Worm (Caenorhabditis elegans) whole organism, mixed stage, embryonic: ENCODE results near the gene F35C11.5.

Source experiments
- M03D4.4 ChIP-seq: sonication (generic microtip); optimal IDR thresholded peaks from 2 replicates; lab custom pipeline; 2017; ENCODE audit warnings: mild to moderate bottlenecking, missing genetic modification characterization, missing compliant biosample characterization
- bed-3 ChIP-seq: fragments of 200-800 bp; sonication (Bioruptor generic); optimal IDR thresholded peaks from 3 replicates; lab custom pipeline; 2018; ENCODE audit warnings: mild to moderate bottlenecking, missing genetic modification characterization, moderate library complexity, missing compliant biosample characterization
- blmp-1 ChIP-seq: fragments of 150-350 bp; optimal IDR thresholded peaks from 2 replicates; lab custom pipeline; 2014; ENCODE audit warnings: missing biosample characterization, missing genetic modification characterization
- ceh-39 ChIP-seq: fragments of 150-350 bp; optimal IDR thresholded peaks from 2 replicates; lab custom pipeline; 2014; ENCODE audit warnings: missing biosample characterization, missing genetic modification characterization
- ceh-43 ChIP-seq: fragments of 200-800 bp; sonication (Bioruptor generic); optimal IDR thresholded peaks from 2 replicates; lab custom pipeline; 2018; ENCODE audit warnings: mild to moderate bottlenecking, missing genetic modification characterization, moderate library complexity, missing compliant biosample characterization
- ces-1 ChIP-seq: fragments of 150-350 bp; optimal IDR thresholded peaks from 2 replicates; lab custom pipeline; 2014; ENCODE audit warnings: missing biosample characterization, missing genetic modification reagents, missing genetic modification characterization
- cnd-1 ChIP-seq: fragments of 200-800 bp; sonication (Bioruptor generic); optimal IDR thresholded peaks from 2 replicates; lab custom pipeline; 2018; ENCODE audit warnings: mild to moderate bottlenecking, missing genetic modification characterization, missing compliant biosample characterization
- drap-1 ChIP-seq: fragments of 200-800 bp; sonication (Bioruptor generic); optimal IDR thresholded peaks from 3 replicates; lab custom pipeline; 2018; ENCODE audit warnings: mild to moderate bottlenecking, missing genetic modification characterization, missing compliant biosample characterization
- elt-1 ChIP-seq: sonication (generic microtip); optimal IDR thresholded peaks from 2 replicates; lab custom pipeline; 2017; ENCODE audit warnings: missing genetic modification characterization, mild to moderate bottlenecking, missing compliant biosample characterization, antibody characterized with exemption, moderate library complexity, borderline replicate concordance; ENCODE audit not compliant: insufficient read depth
- flh-1 ChIP-seq: fragments of 200-800 bp; sonication (Bioruptor generic); optimal IDR thresholded peaks from 2 replicates; lab custom pipeline; 2018; ENCODE audit warnings: mild to moderate bottlenecking, missing genetic modification characterization, moderate library complexity, missing compliant biosample characterization
- ham-2 ChIP-seq: fragments of 200-800 bp; sonication (Bioruptor generic); optimal IDR thresholded peaks from 2 replicates; lab custom pipeline; 2018; ENCODE audit warnings: mild to moderate bottlenecking, missing genetic modification characterization, missing compliant biosample characterization
- hlh-1 ChIP-seq: fragments of 150-350 bp; optimal IDR thresholded peaks from 2 replicates; lab custom pipeline; 2014; ENCODE audit warnings: missing biosample characterization, missing genetic modification reagents, missing genetic modification characterization
- lin-13 ChIP-seq: fragments of 150-350 bp; optimal IDR thresholded peaks from 2 replicates; lab custom pipeline; 2014; ENCODE audit warnings: missing biosample characterization, missing genetic modification characterization
- lin-32 ChIP-seq: fragments of 200-800 bp; sonication (Bioruptor generic); optimal IDR thresholded peaks from 2 replicates; lab custom pipeline; 2018; ENCODE audit warnings: mild to moderate bottlenecking, missing genetic modification characterization, missing compliant biosample characterization
- lsy-2 ChIP-seq: fragments of 150-350 bp; optimal IDR thresholded peaks from 2 replicates; lab custom pipeline; 2014; ENCODE audit warnings: missing biosample characterization, missing genetic modification characterization
- mab-5 ChIP-seq: fragments of 150-350 bp; optimal IDR thresholded peaks from 2 replicates; lab custom pipeline; 2014; ENCODE audit warnings: missing biosample characterization, missing genetic modification characterization
- mep-1 ChIP-seq: fragments of 150-350 bp; optimal IDR thresholded peaks from 2 replicates; lab custom pipeline; 2017; ENCODE audit warnings: missing biosample characterization, missing genetic modification reagents, missing genetic modification characterization, inconsistent platforms
- mls-2 ChIP-seq: sonication (generic microtip); optimal IDR thresholded peaks from 2 replicates; lab custom pipeline; 2016; ENCODE audit warnings: mild to moderate bottlenecking, missing genetic modification characterization, moderate library complexity, missing compliant biosample characterization
- nhr-12 ChIP-seq: fragments of 150-350 bp; optimal IDR thresholded peaks from 2 replicates; lab custom pipeline; 2014; ENCODE audit warnings: missing biosample characterization, missing genetic modification characterization
- nhr-2 ChIP-seq: fragments of 150-350 bp; optimal IDR thresholded peaks from 2 replicates; lab custom pipeline; 2014; ENCODE audit warnings: missing biosample characterization, missing genetic modification characterization
- nhr-237 ChIP-seq: fragments of 150-350 bp; optimal IDR thresholded peaks from 2 replicates; lab custom pipeline; 2014; ENCODE audit warnings: missing biosample characterization, missing genetic modification characterization
- nhr-28 ChIP-seq: fragments of 150-350 bp; optimal IDR thresholded peaks from 2 replicates; lab custom pipeline; 2014; ENCODE audit warnings: missing biosample characterization, missing genetic modification characterization
- nhr-76 ChIP-seq: sonication (generic microtip); optimal IDR thresholded peaks from 2 replicates; lab custom pipeline; 2017; ENCODE audit warnings: missing biosample characterization, missing genetic modification characterization
- pha-4 ChIP-seq: fragments of 150-350 bp; optimal IDR thresholded peaks from 2 replicates; lab custom pipeline; 2018; ENCODE audit warnings: missing biosample characterization, missing genetic modification reagents, missing genetic modification characterization
- sem-2 ChIP-seq: fragments of 200-800 bp; sonication (Bioruptor generic); optimal IDR thresholded peaks from 2 replicates; lab custom pipeline; 2018; ENCODE audit warnings: mild to moderate bottlenecking, missing genetic modification characterization, missing compliant biosample characterization
- snpc-4 ChIP-seq: fragments of 150-350 bp; optimal IDR thresholded peaks from 2 replicates; lab custom pipeline; 2014; ENCODE audit warnings: missing biosample characterization, missing genetic modification characterization
- sptf-1 ChIP-seq: sonication (generic microtip); optimal IDR thresholded peaks from 2 replicates; lab custom pipeline; 2017; ENCODE audit warnings: mild to moderate bottlenecking, missing genetic modification characterization, moderate library complexity, missing compliant biosample characterization
- unc-120 ChIP-seq: sonication (generic microtip); optimal IDR thresholded peaks from 2 replicates; lab custom pipeline; 2017; ENCODE audit warnings: missing genetic modification characterization, missing compliant biosample characterization; ENCODE audit not compliant: poor library complexity, severe bottlenecking
- unc-39 ChIP-seq: fragments of 150-350 bp; optimal IDR thresholded peaks from 2 replicates; lab custom pipeline; 2014; ENCODE audit warnings: missing biosample characterization, missing genetic modification characterization
- unc-62 ChIP-seq: fragments of 150-350 bp; optimal IDR thresholded peaks from 2 replicates; lab custom pipeline; 2014; ENCODE audit warnings: missing biosample characterization, missing genetic modification reagents, missing genetic modification characterization
- ztf-11 ChIP-seq: fragments of 150-350 bp; optimal IDR thresholded peaks from 2 replicates; lab custom pipeline; 2014; ENCODE audit warnings: missing biosample characterization, missing genetic modification characterization

Gene F35C11.5

DNA sequence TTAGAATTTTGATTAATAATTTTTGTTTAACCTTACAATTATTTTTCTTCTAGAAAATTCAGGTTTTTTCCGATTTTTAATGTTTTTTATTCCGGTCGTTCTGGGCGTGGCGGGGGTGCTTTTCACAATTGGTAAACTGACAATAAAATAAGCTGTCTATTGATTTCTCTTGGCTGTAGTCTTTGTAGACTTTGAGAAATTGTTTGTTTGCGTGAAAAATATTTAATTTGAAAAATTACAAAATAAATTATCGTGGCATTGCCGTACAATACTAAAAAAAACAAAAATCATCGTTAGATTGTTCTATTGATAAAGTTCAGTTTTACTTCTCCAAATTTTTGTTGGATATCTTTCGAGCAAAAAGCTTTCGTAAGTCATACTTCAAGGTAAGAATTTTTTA is 7.1 kb upstream of the F35C11.5 start, which contains the start of gene F35C11.3:
Gene F35C11.3, plus strand, starts transcription at position 301 of the 400 bp plus-strand sequence.
- TF ChIP-seq blmp-1 (tag; lab: Kevin White, UChicago) = no peak
- no peak for TF ChIP-seq elt-1
- TF ChIP-seq mep-1 (tag; lab: Kevin White, UChicago) = no peak

DNA sequence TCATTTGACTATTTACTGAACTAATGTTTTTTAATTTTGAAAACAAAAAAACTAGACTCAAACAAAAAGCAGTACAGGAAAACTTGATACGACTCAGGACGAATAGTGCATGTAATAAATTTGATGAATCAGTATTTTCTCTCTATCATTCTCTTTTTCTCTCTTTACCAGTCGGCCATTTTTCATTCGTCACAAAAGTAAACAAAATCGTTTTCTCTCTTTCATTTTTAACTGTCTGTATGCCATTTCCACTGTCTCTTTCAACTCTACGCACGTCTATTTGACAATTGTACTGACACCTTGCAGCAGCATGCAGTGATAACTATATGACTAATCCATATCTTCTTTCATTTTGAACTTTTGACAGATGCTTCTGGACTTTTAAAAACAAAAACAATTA is 4.8 kb upstream of the F35C11.5 start, which contains the start of the genes F35C11.2 and F35C11.4:
Gene F35C11.2, minus strand, starts transcription at position 90 of the 400 bp plus-strand sequence.
Gene F35C11.4, plus strand, starts transcription at position 260 of the 400 bp plus-strand sequence.
- TF ChIP-seq ces-1 (GFP tag; lab: Kevin White, UChicago) (no peak), pha-4 (tag; lab: Kevin White, UChicago) (no peak), mep-1 (tag; lab: Kevin White, UChicago) (no peak), blmp-1 (tag; lab: Kevin White, UChicago) (no peak), ztf-11 (tag; lab: Kevin White, UChicago) (no peak), hlh-1 (no peak), mls-2 (tag; lab: Kevin White, UChicago) (no peak)
- TF ChIP-seq, all 35 proteins: peak for 0

DNA sequence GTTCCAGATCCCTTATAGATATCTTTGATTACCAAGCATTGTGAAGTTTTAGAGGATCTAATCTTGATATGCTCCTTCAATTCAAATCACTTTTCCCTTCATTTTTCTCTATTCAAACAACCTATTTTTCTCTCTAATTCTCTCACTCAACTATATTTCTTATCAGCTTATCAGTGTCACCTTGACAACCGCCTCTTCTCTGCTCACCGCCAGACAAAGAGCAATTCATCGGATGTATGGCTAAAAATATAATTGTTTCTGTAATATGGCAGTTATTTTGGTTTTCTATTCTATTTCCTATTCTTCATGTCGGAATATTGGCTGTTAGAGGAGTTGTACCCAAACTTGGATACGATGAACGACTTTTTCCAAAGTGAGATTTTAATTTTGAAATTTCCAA is 3.8 kb upstream of the F35C11.5 start:
- TF ChIP-seq cnd-1 = no peak
- no peak for TF ChIP-seq ceh-43 (GFP tag; lab: Kevin White, UChicago)
- TF ChIP-seq mep-1 (tag; lab: Kevin White, UChicago) = no peak
- no peak for TF ChIP-seq nhr-76 (tag; lab: Kevin White, UChicago)
- TF ChIP-seq mls-2 (tag; lab: Kevin White, UChicago) = no peak
- no peak for TF ChIP-seq nhr-237 (tag; lab: Kevin White, UChicago)
- TF ChIP-seq M03D4.4 (tag; lab: Kevin White, UChicago) = no peak
- TF ChIP-seq hlh-1 = no peak
- no peak for TF ChIP-seq snpc-4 (tag; lab: Kevin White, UChicago)
- no peak for TF ChIP-seq nhr-2
- no peak for TF ChIP-seq ces-1 (GFP tag; lab: Kevin White, UChicago)
- TF ChIP-seq lsy-2 (tag; lab: Kevin White, UChicago) = no peak
- TF ChIP-seq ham-2 (GFP tag; lab: Kevin White, UChicago) = no peak
- no peak for TF ChIP-seq mab-5 (tag; lab: Kevin White, UChicago)
- no peak for TF ChIP-seq elt-1
- no peak for TF ChIP-seq lin-13
- no peak for TF ChIP-seq nhr-12
- no peak for TF ChIP-seq sem-2 (GFP tag; lab: Kevin White, UChicago)
- TF ChIP-seq ceh-39 (tag; lab: Kevin White, UChicago) = no peak
- TF ChIP-seq lin-32 (GFP tag; lab: Kevin White, UChicago) = no peak

DNA sequence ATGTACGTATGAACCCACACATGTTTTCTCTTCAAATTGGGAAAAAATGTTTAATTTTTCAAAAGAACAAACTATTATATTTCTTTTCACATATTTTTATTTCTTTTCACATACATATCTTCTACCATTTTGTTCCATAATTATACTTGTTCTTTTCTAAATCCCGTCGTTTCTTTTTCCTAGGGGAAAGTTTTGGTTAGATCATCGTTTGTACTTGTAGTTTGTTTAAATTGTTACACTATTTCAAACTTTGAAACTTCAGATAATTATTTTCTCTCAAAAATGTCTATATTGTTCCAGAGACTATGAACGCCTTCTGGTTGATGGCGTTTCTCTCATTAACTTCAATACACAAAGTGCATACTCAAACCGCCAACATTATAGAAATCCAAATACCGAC is 2.5 kb downstream of the F35C11.5 start, which contains the start of gene F35C11.7:
Gene F35C11.7, plus strand, starts transcription at position 301 of the 400 bp plus-strand sequence.
- TF ChIP-seq nhr-12 (no peak), sem-2 (GFP tag; lab: Kevin White, UChicago) (no peak), nhr-28 (tag; lab: Kevin White, UChicago) (no peak), hlh-1 (no peak), ceh-39 (tag; lab: Kevin White, UChicago) (no peak), mls-2 (tag; lab: Kevin White, UChicago) (no peak), bed-3 (GFP tag; lab: Kevin White, UChicago) (no peak), cnd-1 (no peak), M03D4.4 (tag; lab: Kevin White, UChicago) (no peak), unc-62 (GFP tag; lab: Kevin White, UChicago) (no peak), drap-1 (GFP tag; lab: Kevin White, UChicago) (no peak), lsy-2 (tag; lab: Kevin White, UChicago) (no peak), unc-120 (tag; lab: Kevin White, UChicago) (no peak), pha-4 (tag; lab: Kevin White, UChicago) (no peak), blmp-1 (tag; lab: Kevin White, UChicago) (no peak), nhr-2 (no peak)

DNA sequence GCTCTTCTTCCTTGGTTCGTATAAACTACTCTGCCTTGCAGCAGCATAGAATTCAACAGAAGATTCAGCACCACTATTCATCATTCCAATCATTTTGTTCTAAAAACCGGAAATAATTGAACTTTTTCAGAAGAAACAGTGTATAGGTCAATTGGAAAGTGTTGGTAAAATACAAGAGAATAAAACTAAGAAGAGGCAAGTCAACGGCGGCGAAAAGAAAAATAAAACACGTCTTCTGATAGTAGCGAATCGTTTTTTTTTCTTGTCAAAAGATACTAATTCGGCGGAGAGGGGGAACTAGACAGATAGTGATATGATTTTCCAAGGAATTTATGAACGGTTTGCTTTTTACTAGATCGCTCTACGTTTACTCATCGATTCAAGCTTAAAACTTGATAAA is 5.5 kb downstream of the F35C11.5 start, which contains the start of gene F35C11.6:
Gene F35C11.6, minus strand, starts transcription at position 101 of the 400 bp plus-strand sequence.
- TF ChIP-seq unc-39 = no peak
- TF ChIP-seq ceh-43 (GFP tag; lab: Kevin White, UChicago) = no peak
- no peak for TF ChIP-seq cnd-1
- no peak for TF ChIP-seq drap-1 (GFP tag; lab: Kevin White, UChicago)
- TF ChIP-seq ham-2 (GFP tag; lab: Kevin White, UChicago) = no peak
- TF ChIP-seq hlh-1 = no peak
- TF ChIP-seq lin-32 (GFP tag; lab: Kevin White, UChicago) = no peak
- no peak for TF ChIP-seq sptf-1 (tag; lab: Kevin White, UChicago)
- TF ChIP-seq flh-1 = no peak
- no peak for TF ChIP-seq nhr-76 (tag; lab: Kevin White, UChicago)
- TF ChIP-seq bed-3 (GFP tag; lab: Kevin White, UChicago) = no peak
- no peak for TF ChIP-seq ztf-11 (tag; lab: Kevin White, UChicago)
- no peak for TF ChIP-seq mab-5 (tag; lab: Kevin White, UChicago)
